Fruit fly (Drosophila melanogaster) whole organism, prepupa: Measurements from ENCODE around the gene CG42847.

Source experiments
- Blimp-1 ChIP-seq: fragments of 200-800 bp; sonication (Bioruptor generic); optimal IDR thresholded peaks from 3 replicates; lab custom pipeline; 2017; ENCODE audit warnings: missing biosample characterization, missing genetic modification characterization, mild to moderate bottlenecking, moderate library complexity, missing genetic modification reagents
- CG10631 ChIP-seq: fragments of 200-800 bp; sonication (Bioruptor generic); optimal IDR thresholded peaks from 2 replicates; lab custom pipeline; 2016; ENCODE audit warnings: missing biosample characterization, missing genetic modification characterization
- CG10669 ChIP-seq: fragments of 200-800 bp; sonication (Bioruptor generic); optimal IDR thresholded peaks from 3 replicates; lab custom pipeline; 2018; ENCODE audit warnings: missing biosample characterization, mild to moderate bottlenecking, missing genetic modification characterization, moderate library complexity
- CG11294 ChIP-seq: fragments of 200-800 bp; sonication (Bioruptor generic); IDR thresholded peaks from 2 replicates; pipeline ENCODE4 v1.3.6; 2022; ENCODE audit warnings: missing biosample characterization, missing genetic modification characterization
- CG1621 ChIP-seq: fragments of 200-800 bp; sonication (Bioruptor generic); optimal IDR thresholded peaks from 3 replicates; lab custom pipeline; 2018; ENCODE audit warnings: missing biosample characterization, mild to moderate bottlenecking, missing genetic modification characterization
- CG16779 ChIP-seq: fragments of 200-800 bp; sonication (Bioruptor generic); optimal IDR thresholded peaks from 3 replicates; lab custom pipeline; 2017; ENCODE audit warnings: missing biosample characterization, mild to moderate bottlenecking, missing genetic modification characterization
- CG3032 ChIP-seq: fragments of 200-800 bp; optimal IDR thresholded peaks from 2 replicates; lab custom pipeline; 2019; ENCODE audit warnings: missing biosample characterization, mild to moderate bottlenecking, missing genetic modification characterization, moderate library complexity
- CG31627 ChIP-seq: fragments of 200-800 bp; sonication (Bioruptor generic); optimal IDR thresholded peaks from 3 replicates; lab custom pipeline; 2016; ENCODE audit warnings: missing biosample characterization, missing genetic modification characterization
- CG32006 ChIP-seq: fragments of 200-800 bp; sonication (Bioruptor generic); optimal IDR thresholded peaks from 3 replicates; lab custom pipeline; 2017; ENCODE audit warnings: missing biosample characterization, mild to moderate bottlenecking, missing genetic modification characterization
- CG34406 ChIP-seq: fragments of 200-800 bp; sonication (Bioruptor generic); optimal IDR thresholded peaks from 3 replicates; lab custom pipeline; 2016; ENCODE audit warnings: missing biosample characterization, missing genetic modification characterization
- CG3919 ChIP-seq: fragments of 200-800 bp; sonication (Bioruptor generic); optimal IDR thresholded peaks from 3 replicates; lab custom pipeline; 2016; ENCODE audit warnings: missing biosample characterization, missing genetic modification characterization
- CG4318 ChIP-seq: fragments of 200-800 bp; sonication (Bioruptor generic); optimal IDR thresholded peaks from 3 replicates; lab custom pipeline; 2017; ENCODE audit warnings: missing biosample characterization, mild to moderate bottlenecking, missing genetic modification characterization
- CG6163 ChIP-seq: fragments of 200-800 bp; sonication (Bioruptor generic); IDR thresholded peaks from 3 replicates; pipeline ENCODE4 v1.3.6; 2022; ENCODE audit warnings: missing biosample characterization, missing genetic modification characterization
- CG6276 ChIP-seq: fragments of 200-800 bp; sonication (Bioruptor generic); optimal IDR thresholded peaks from 2 replicates; lab custom pipeline; 2017; ENCODE audit warnings: missing biosample characterization, mild to moderate bottlenecking, missing genetic modification characterization
- CG6792 ChIP-seq: fragments of 200-800 bp; sonication (Bioruptor generic); optimal IDR thresholded peaks from 3 replicates; lab custom pipeline; 2016; ENCODE audit warnings: missing biosample characterization, missing genetic modification characterization
- CG6808 ChIP-seq: fragments of 200-800 bp; sonication (Bioruptor generic); optimal IDR thresholded peaks from 3 replicates; lab custom pipeline; 2017; ENCODE audit warnings: missing biosample characterization, missing genetic modification characterization, mild to moderate bottlenecking, moderate library complexity, missing genetic modification reagents
- CG6854 ChIP-seq: fragments of 200-800 bp; sonication (Bioruptor generic); optimal IDR thresholded peaks from 2 replicates; lab custom pipeline; 2017; ENCODE audit warnings: missing biosample characterization, mild to moderate bottlenecking, missing genetic modification characterization
- CG7368 ChIP-seq: fragments of 200-800 bp; sonication (Bioruptor generic); optimal IDR thresholded peaks from 3 replicates; lab custom pipeline; 2016; ENCODE audit warnings: missing biosample characterization, missing genetic modification characterization
- CG8319 ChIP-seq: fragments of 200-800 bp; sonication (Bioruptor generic); optimal IDR thresholded peaks from 3 replicates; lab custom pipeline; 2016; ENCODE audit warnings: missing biosample characterization, missing genetic modification characterization
- CG8632 ChIP-seq: fragments of 200-800 bp; sonication (Bioruptor generic); optimal IDR thresholded peaks from 3 replicates; lab custom pipeline; 2016; ENCODE audit warnings: missing biosample characterization, missing genetic modification characterization
- Eip75B ChIP-seq: fragments of 200-800 bp; sonication (Bioruptor generic); optimal IDR thresholded peaks from 3 replicates; lab custom pipeline; 2016; ENCODE audit warnings: missing biosample characterization, missing genetic modification characterization
- Ets21C ChIP-seq: fragments of 200-800 bp; sonication (Bioruptor generic); optimal IDR thresholded peaks from 3 replicates; lab custom pipeline; 2016; ENCODE audit warnings: missing biosample characterization, missing genetic modification characterization
- Ets96B ChIP-seq: fragments of 200-800 bp; optimal IDR thresholded peaks from 2 replicates; lab custom pipeline; 2019; ENCODE audit warnings: missing biosample characterization, mild to moderate bottlenecking, missing genetic modification characterization, moderate library complexity
- Hr4 ChIP-seq: fragments of 200-800 bp; sonication (Bioruptor generic); optimal IDR thresholded peaks from 3 replicates; lab custom pipeline; 2016; ENCODE audit warnings: missing biosample characterization, missing genetic modification characterization
- Met ChIP-seq: fragments of 200-800 bp; sonication (Bioruptor generic); optimal IDR thresholded peaks from 3 replicates; lab custom pipeline; 2016; ENCODE audit warnings: missing biosample characterization, missing genetic modification characterization
- OdsH ChIP-seq: fragments of 200-800 bp; sonication (Bioruptor generic); optimal IDR thresholded peaks from 3 replicates; lab custom pipeline; 2016; ENCODE audit warnings: missing biosample characterization, missing genetic modification characterization
- Smox ChIP-seq: fragments of 200-800 bp; sonication (Bioruptor generic); optimal IDR thresholded peaks from 3 replicates; lab custom pipeline; 2016; ENCODE audit warnings: missing biosample characterization, missing genetic modification characterization
- Sox14 ChIP-seq: fragments of 200-800 bp; sonication (Bioruptor generic); optimal IDR thresholded peaks from 3 replicates; lab custom pipeline; 2016; ENCODE audit warnings: missing biosample characterization, missing genetic modification characterization
- Sox15 ChIP-seq: fragments of 200-800 bp; sonication (Bioruptor generic); optimal IDR thresholded peaks from 3 replicates; lab custom pipeline; 2016; ENCODE audit warnings: missing biosample characterization, missing genetic modification characterization
- achi ChIP-seq: fragments of 200-800 bp; sonication (Bioruptor generic); optimal IDR thresholded peaks from 3 replicates; lab custom pipeline; 2016; ENCODE audit warnings: missing biosample characterization, missing genetic modification characterization
- acj6 ChIP-seq: fragments of 200-800 bp; sonication (Bioruptor generic); optimal IDR thresholded peaks from 3 replicates; lab custom pipeline; 2016; ENCODE audit warnings: missing biosample characterization, missing genetic modification characterization
- dsx ChIP-seq: fragments of 200-800 bp; optimal IDR thresholded peaks from 3 replicates; lab custom pipeline; 2019; ENCODE audit warnings: missing biosample characterization, mild to moderate bottlenecking, missing genetic modification characterization, moderate library complexity; ENCODE audit not compliant: poor library complexity, severe bottlenecking
- eg ChIP-seq: fragments of 200-800 bp; sonication (Bioruptor generic); IDR thresholded peaks from 3 replicates; pipeline ENCODE4 v1.3.6; 2022; ENCODE audit warnings: missing biosample characterization, missing genetic modification characterization
- esn ChIP-seq: fragments of 200-800 bp; sonication (Bioruptor generic); optimal IDR thresholded peaks from 2 replicates; lab custom pipeline; 2016; ENCODE audit warnings: missing biosample characterization, mild to moderate bottlenecking, missing genetic modification characterization, moderate library complexity
- fd59A ChIP-seq: fragments of 200-800 bp; sonication (Bioruptor generic); optimal IDR thresholded peaks from 2 replicates; lab custom pipeline; 2017; ENCODE audit warnings: missing biosample characterization, mild to moderate bottlenecking, missing genetic modification characterization, missing genetic modification reagents
- fd85E ChIP-seq: fragments of 200-800 bp; sonication (Bioruptor generic); optimal IDR thresholded peaks from 3 replicates; lab custom pipeline; 2016; ENCODE audit warnings: missing biosample characterization, missing genetic modification characterization
- fkh ChIP-seq: fragments of 200-800 bp; sonication (Bioruptor generic); optimal IDR thresholded peaks from 3 replicates; lab custom pipeline; 2017; ENCODE audit warnings: missing biosample characterization, mild to moderate bottlenecking, missing genetic modification characterization, moderate library complexity
- lz ChIP-seq: fragments of 200-800 bp; sonication (Bioruptor generic); optimal IDR thresholded peaks from 3 replicates; lab custom pipeline; 2016; ENCODE audit warnings: missing biosample characterization, missing genetic modification characterization
- net ChIP-seq: fragments of 200-800 bp; sonication (Bioruptor generic); optimal IDR thresholded peaks from 3 replicates; lab custom pipeline; 2016; ENCODE audit warnings: missing biosample characterization, missing genetic modification characterization
- pdm3 ChIP-seq: fragments of 200-800 bp; sonication (Bioruptor generic); optimal IDR thresholded peaks from 3 replicates; lab custom pipeline; 2016; ENCODE audit warnings: missing biosample characterization, missing genetic modification characterization
- spab ChIP-seq: fragments of 200-800 bp; sonication (Bioruptor generic); optimal IDR thresholded peaks from 2 replicates; lab custom pipeline; 2017; ENCODE audit warnings: missing biosample characterization, mild to moderate bottlenecking, missing genetic modification characterization, missing genetic modification reagents
- ss ChIP-seq, 2 experiments: fragments of 200-800 bp; sonication (Bioruptor generic); optimal IDR thresholded peaks; 2 replicates in 1 of 2; 3 replicates in 1 of 2; lab custom pipeline; 2017 to 2018; ENCODE audit warnings: mild to moderate bottlenecking in 2 of 2, missing biosample characterization in 2 of 2, missing genetic modification characterization in 2 of 2, moderate library complexity in 1 of 2
- svp ChIP-seq: fragments of 200-800 bp; sonication (Bioruptor generic); peaks from one replicate; lab custom pipeline; 2016; ENCODE audit warnings: missing biosample characterization, missing genetic modification characterization
- topi ChIP-seq: fragments of 200-800 bp; sonication (Bioruptor generic); optimal IDR thresholded peaks from 3 replicates; lab custom pipeline; 2016; ENCODE audit warnings: missing biosample characterization, missing genetic modification characterization
- vri ChIP-seq: fragments of 200-800 bp; sonication (Bioruptor generic); optimal IDR thresholded peaks from 3 replicates; lab custom pipeline; 2016; ENCODE audit warnings: missing biosample characterization, mild to moderate bottlenecking, missing genetic modification characterization

CG42847 gene

dm6 chr2L:9448322-9449256, 20.9 kb downstream of the CG42847 start (continued):
- TF ChIP-seq CG6854 (GFP tag; lab: Kevin White, UChicago) (no peak), Sox14 (no peak), vri (GFP tag; lab: Kevin White, UChicago) (peak; percentile 75), CG10669 (GFP tag; lab: Kevin White, UChicago) (no peak), dsx (GFP tag; lab: Kevin White, UChicago) (no peak), CG1621 (tag; lab: Kevin White, UChicago) (no peak), CG6163 (GFP tag; lab: Robert Waterston, UW) (no peak), CG11294 (GFP tag; lab: Robert Waterston, UW) (no peak), pdm3 (GFP tag; lab: Kevin White, UChicago) (no peak), spab (GFP tag; lab: Kevin White, UChicago) (no peak), net (GFP tag; lab: Kevin White, UChicago) (no peak), CG6808 (GFP tag; lab: Kevin White, UChicago) (peak; percentile 31), fd85E (no peak), lz (peak; percentile 66), Met (GFP tag; lab: Kevin White, UChicago) (peak; percentile 25), Sox15 (GFP tag; lab: Kevin White, UChicago) (peak; percentile 31), CG31627 (GFP tag; lab: Kevin White, UChicago) (peak; percentile 39), Eip75B (GFP tag; lab: Kevin White, UChicago) (peak; percentile 70), eg (GFP tag; lab: Robert Waterston, UW) (peak; percentile 4; the same call in 2 of the 3 replicates), CG3919 (GFP tag; lab: Kevin White, UChicago) (no peak), Ets21C (no peak), OdsH (GFP tag; lab: Kevin White, UChicago) (peak; percentile 20), Ets96B (tag; lab: Kevin White, UChicago) (no peak), Smox (GFP tag; lab: Kevin White, UChicago) (peak; percentile 25), CG8632 (peak; percentile 50), fd59A (GFP tag; lab: Kevin White, UChicago) (no peak), CG7368 (no peak), Blimp-1 (no peak), CG16779 (tag; lab: Kevin White, UChicago) (no peak), CG4318 (GFP tag; lab: Kevin White, UChicago) (peak; percentile 15), ss (GFP tag; optimal IDR thresholded peaks at IDR 0.05; lab: Kevin White, UChicago) (no peak), CG10631 (no peak), CG32006 (peak; percentile 43), fkh (GFP tag; lab: Kevin White, UChicago) (no peak), CG34406 (GFP tag; lab: Kevin White, UChicago) (no peak), esn (GFP tag; lab: Kevin White, UChicago) (peak; percentile 73)

dm6 chr2L:9449257-9449972, 21.7 kb downstream of the CG42847 start:
- TF ChIP-seq Sox15 (GFP tag; lab: Kevin White, UChicago) = peak; percentile 96
- TF ChIP-seq fd85E = peak; percentile 86
- TF ChIP-seq CG6163 (GFP tag; lab: Robert Waterston, UW) = peak; percentile 93
- peak; percentile 90 for TF ChIP-seq topi
- peak; percentile 87 for TF ChIP-seq CG6276
- peak; percentile 94 for TF ChIP-seq CG10669 (GFP tag; lab: Kevin White, UChicago)
- peak; percentile 96 for TF ChIP-seq achi (GFP tag; lab: Kevin White, UChicago)
- peak; percentile 95 for TF ChIP-seq Ets96B (tag; lab: Kevin White, UChicago)
- peak; percentile 96 for TF ChIP-seq CG6792 (GFP tag; lab: Kevin White, UChicago)
- peak; percentile 95 for TF ChIP-seq CG6808 (GFP tag; lab: Kevin White, UChicago)
- TF ChIP-seq CG8632 = peak; percentile 93
- peak; percentile 90 for TF ChIP-seq vri (GFP tag; lab: Kevin White, UChicago)
- peak; percentile 96 for TF ChIP-seq acj6 (GFP tag; lab: Kevin White, UChicago)
- TF ChIP-seq Met (GFP tag; lab: Kevin White, UChicago) = peak; percentile 98
- peak; percentile 97 for TF ChIP-seq OdsH (GFP tag; lab: Kevin White, UChicago)
- peak; percentile 94 for TF ChIP-seq CG11294 (GFP tag; lab: Robert Waterston, UW)
- peak; percentile 86 for TF ChIP-seq Smox (GFP tag; lab: Kevin White, UChicago)
- peak; percentile 95 for TF ChIP-seq CG32006
- peak; percentile 96 for TF ChIP-seq Sox14
- peak; percentile 79 for TF ChIP-seq Hr4 (GFP tag; lab: Kevin White, UChicago)
- peak; percentile 88 for TF ChIP-seq CG8319 (GFP tag; lab: Kevin White, UChicago)
- peak; percentile 97 for TF ChIP-seq CG3032 (tag; lab: Kevin White, UChicago)
- peak; percentile 86 for TF ChIP-seq Eip75B (GFP tag; lab: Kevin White, UChicago)
- peak; percentile 90 for TF ChIP-seq CG4318 (GFP tag; lab: Kevin White, UChicago)
- peak; percentile 97 for TF ChIP-seq svp (GFP tag; lab: Kevin White, UChicago)
